Worm (Caenorhabditis elegans): Measurements from ENCODE around the gene Y32F6B.1.

Y32F6B.1 gene

ce11 chrV:10441135-10442024 is 43.2 kb downstream of the Y32F6B.1 start, which contains the start of gene pap-1:
Gene pap-1, plus strand, starts transcription at chrV:10441974.
- TF ChIP-seq ztf-29 (GFP tag; IDR thresholded peaks at IDR 0.05), result no peak
- peak; percentile 73 for TF ChIP-seq T22C8.4 (GFP tag; IDR thresholded peaks at IDR 0.05)

ce11 chrV:10440723-10441122 is 43.8 kb downstream of the Y32F6B.1 start, which contains the start of gene snf-10:
Gene snf-10, minus strand, starts transcription at chrV:10440823.
- no peak for TF ChIP-seq med-1 (GFP tag; optimal IDR thresholded peaks at IDR 0.05; ENCODE audit: insufficient read depth)

- TF ChIP-seq ref-1 (GFP tag; conservative IDR thresholded peaks at IDR 0.05), result no peak
- no peak for TF ChIP-seq med-1 (GFP tag; optimal IDR thresholded peaks at IDR 0.05; ENCODE audit: insufficient read depth)
- TF ChIP-seq klf-2 (GFP tag; conservative IDR thresholded peaks at IDR 0.05), result no peak
- no peak for TF ChIP-seq ztf-23 (GFP tag; IDR thresholded peaks at IDR 0.05)
- TF ChIP-seq tab-1 (GFP tag; IDR thresholded peaks at IDR 0.05), result no peak
- no peak for TF ChIP-seq flt-1 (GFP tag; IDR thresholded peaks at IDR 0.05)
- no peak for TF ChIP-seq T22C8.4 (GFP tag; IDR thresholded peaks at IDR 0.05)
- no peak for TF ChIP-seq ztf-29 (GFP tag; IDR thresholded peaks at IDR 0.05)
These were observed 47.9 kb downstream of the Y32F6B.1 start, which contains the start of gene set-22 for ce11 chrV:10436612-10437011. Gene set-22, plus strand, starts transcription at chrV:10436912.

- TF ChIP-seq ztf-23 (GFP tag; IDR thresholded peaks at IDR 0.05), result no peak
- TF ChIP-seq med-1 (GFP tag; optimal IDR thresholded peaks at IDR 0.05; ENCODE audit: insufficient read depth), result no peak
- TF ChIP-seq T22C8.4 (GFP tag; IDR thresholded peaks at IDR 0.05), result no peak
- TF ChIP-seq ztf-29 (GFP tag; IDR thresholded peaks at IDR 0.05), result no peak
- TF ChIP-seq klf-2 (GFP tag; conservative IDR thresholded peaks at IDR 0.05), result no peak
- no peak for TF ChIP-seq ref-1 (GFP tag; conservative IDR thresholded peaks at IDR 0.05)
- TF ChIP-seq flt-1 (GFP tag; IDR thresholded peaks at IDR 0.05), result no peak
- no peak for TF ChIP-seq cog-1 (tag; optimal IDR thresholded peaks at IDR 0.05)
- no peak for TF ChIP-seq tab-1 (GFP tag; IDR thresholded peaks at IDR 0.05)
These were observed 49.3 kb downstream of the Y32F6B.1 start for ce11 chrV:10435198-10435597.

ce11 chrV:10433721-10434120 is 50.8 kb downstream of the Y32F6B.1 start, which contains the start of gene Y32F6A.4:
Gene Y32F6A.4, minus strand, starts transcription at chrV:10434067.
- TF ChIP-seq ztf-29 (GFP tag; IDR thresholded peaks at IDR 0.05) (no peak), ztf-23 (GFP tag; IDR thresholded peaks at IDR 0.05) (no peak), T22C8.4 (GFP tag; IDR thresholded peaks at IDR 0.05) (no peak), tab-1 (GFP tag; IDR thresholded peaks at IDR 0.05) (no peak), med-1 (GFP tag; optimal IDR thresholded peaks at IDR 0.05; ENCODE audit: insufficient read depth) (no peak), flt-1 (GFP tag; IDR thresholded peaks at IDR 0.05) (no peak), cog-1 (tag; optimal IDR thresholded peaks at IDR 0.05) (no peak), klf-2 (GFP tag; conservative IDR thresholded peaks at IDR 0.05) (no peak), ref-1 (GFP tag; conservative IDR thresholded peaks at IDR 0.05) (no peak)

- no peak for TF ChIP-seq klf-2 (GFP tag; conservative IDR thresholded peaks at IDR 0.05)
- TF ChIP-seq med-1 (GFP tag; optimal IDR thresholded peaks at IDR 0.05; ENCODE audit: insufficient read depth), result no peak
- TF ChIP-seq flt-1 (GFP tag; IDR thresholded peaks at IDR 0.05), result no peak
- no peak for TF ChIP-seq ref-1 (GFP tag; conservative IDR thresholded peaks at IDR 0.05)
- TF ChIP-seq ztf-23 (GFP tag; IDR thresholded peaks at IDR 0.05), result no peak
- no peak for TF ChIP-seq cog-1 (tag; optimal IDR thresholded peaks at IDR 0.05)
- TF ChIP-seq ztf-29 (GFP tag; IDR thresholded peaks at IDR 0.05), result no peak
- no peak for TF ChIP-seq T22C8.4 (GFP tag; IDR thresholded peaks at IDR 0.05)
- no peak for TF ChIP-seq tab-1 (GFP tag; IDR thresholded peaks at IDR 0.05)
These were observed 51.9 kb downstream of the Y32F6B.1 start for ce11 chrV:10432607-10433006.
